Worm (Caenorhabditis elegans) whole organism, late embryonic: Measurements from ENCODE around the gene clec-186.
A peak's percentile ranks its signal among the peaks of the same experiment; 100 is the strongest.

Experiments used
- C38D4.7 ChIP-seq: fragments of 200-800 bp; sonication (Bioruptor generic); optimal IDR thresholded peaks from 2 replicates; lab custom pipeline; 2018; ENCODE audit warnings: mild to moderate bottlenecking, missing genetic modification characterization, moderate library complexity, missing compliant biosample characterization
- K09A11.1 ChIP-seq: sonication (generic microtip); optimal IDR thresholded peaks from 2 replicates; lab custom pipeline; 2017; ENCODE audit warnings: antibody characterized with exemption, mild to moderate bottlenecking, missing genetic modification characterization, missing compliant biosample characterization; ENCODE audit not compliant: insufficient read depth
- T23F11.4 ChIP-seq: fragments of 200-800 bp; sonication (Bioruptor generic); optimal IDR thresholded peaks from 2 replicates; lab custom pipeline; 2018; ENCODE audit warnings: mild to moderate bottlenecking, missing genetic modification characterization, missing compliant biosample characterization
- ahr-1 ChIP-seq: sonication (generic microtip); optimal IDR thresholded peaks from 2 replicates; lab custom pipeline; 2016; ENCODE audit warnings: missing genetic modification characterization, missing compliant biosample characterization
- ceh-14 ChIP-seq: sonication (generic microtip); optimal IDR thresholded peaks from 2 replicates; lab custom pipeline; 2016; ENCODE audit warnings: missing genotype, missing genetic modification characterization, missing compliant biosample characterization
- ceh-18 ChIP-seq: sonication (generic microtip); optimal IDR thresholded peaks from 2 replicates; lab custom pipeline; 2016; ENCODE audit warnings: missing genetic modification characterization, missing compliant biosample characterization
- ceh-30 ChIP-seq: fragments of 150-350 bp; optimal IDR thresholded peaks from 2 replicates; lab custom pipeline; 2014; ENCODE audit warnings: missing biosample characterization, missing genetic modification characterization
- ceh-31 ChIP-seq: sonication (generic microtip); optimal IDR thresholded peaks from 2 replicates; lab custom pipeline; 2016; ENCODE audit warnings: missing genetic modification characterization, missing compliant biosample characterization
- ceh-6 ChIP-seq: fragments of 200-800 bp; sonication (Bioruptor generic); optimal IDR thresholded peaks from 2 replicates; lab custom pipeline; 2018; ENCODE audit warnings: mild to moderate bottlenecking, missing genetic modification characterization, missing compliant biosample characterization
- ceh-9 ChIP-seq: sonication (generic microtip); optimal IDR thresholded peaks from 2 replicates; lab custom pipeline; 2016; ENCODE audit warnings: mild to moderate bottlenecking, missing genetic modification characterization, inconsistent platforms, missing compliant biosample characterization
- che-1 ChIP-seq: sonication (generic microtip); optimal IDR thresholded peaks from 2 replicates; lab custom pipeline; 2016; ENCODE audit warnings: mild to moderate bottlenecking, missing genetic modification characterization, missing compliant biosample characterization
- elt-2 ChIP-seq: sonication (generic microtip); optimal IDR thresholded peaks from 2 replicates; lab custom pipeline; 2016; ENCODE audit warnings: missing genetic modification reagents, missing genetic modification characterization, missing compliant biosample characterization
- elt-4 ChIP-seq: sonication (generic microtip); optimal IDR thresholded peaks from 2 replicates; lab custom pipeline; 2016; ENCODE audit warnings: missing genetic modification characterization, missing compliant biosample characterization
- eyg-1 ChIP-seq: sonication (generic microtip); optimal IDR thresholded peaks from 2 replicates; lab custom pipeline; 2016; ENCODE audit warnings: missing genotype, missing genetic modification characterization, missing compliant biosample characterization
- hlh-13 ChIP-seq: fragments of 200-800 bp; sonication (Bioruptor generic); optimal IDR thresholded peaks from 2 replicates; lab custom pipeline; 2018; ENCODE audit warnings: mild to moderate bottlenecking, missing genetic modification characterization, missing compliant biosample characterization
- hlh-15 ChIP-seq: sonication (generic microtip); optimal IDR thresholded peaks from 2 replicates; lab custom pipeline; 2016; ENCODE audit warnings: missing genetic modification characterization, missing compliant biosample characterization
- hlh-6 ChIP-seq: sonication (generic microtip); optimal IDR thresholded peaks from 2 replicates; lab custom pipeline; 2016; ENCODE audit warnings: missing genotype, missing genetic modification characterization, missing compliant biosample characterization
- lim-6 ChIP-seq: sonication (generic microtip); optimal IDR thresholded peaks from 2 replicates; lab custom pipeline; 2016; ENCODE audit warnings: missing genetic modification characterization, missing compliant biosample characterization
- lin-11 ChIP-seq: fragments of 200-800 bp; sonication (Bioruptor generic); optimal IDR thresholded peaks from 2 replicates; lab custom pipeline; 2018; ENCODE audit warnings: mild to moderate bottlenecking, missing genetic modification characterization, missing compliant biosample characterization
- madf-2 ChIP-seq: sonication (generic microtip); optimal IDR thresholded peaks from 2 replicates; lab custom pipeline; 2017; ENCODE audit warnings: missing genetic modification characterization, missing compliant biosample characterization
- mec-3 ChIP-seq: sonication (generic microtip); optimal IDR thresholded peaks from 2 replicates; lab custom pipeline; 2016; ENCODE audit warnings: borderline replicate concordance, missing genetic modification characterization, missing compliant biosample characterization
- nfya-1 ChIP-seq: sonication (generic microtip); optimal IDR thresholded peaks from 2 replicates; lab custom pipeline; 2017; ENCODE audit warnings: missing genetic modification characterization, mild to moderate bottlenecking, missing compliant biosample characterization, antibody characterized with exemption, moderate library complexity
- pag-3 ChIP-seq: sonication (generic microtip); optimal IDR thresholded peaks from 2 replicates; lab custom pipeline; 2016; ENCODE audit warnings: missing compliant biosample characterization, missing genetic modification characterization, borderline replicate concordance
- pqm-1 ChIP-seq: sonication (generic microtip); optimal IDR thresholded peaks from 2 replicates; lab custom pipeline; 2016; ENCODE audit warnings: missing genetic modification characterization, missing compliant biosample characterization
- rnt-1 ChIP-seq: sonication (generic microtip); optimal IDR thresholded peaks from 2 replicates; lab custom pipeline; 2016; ENCODE audit warnings: missing genetic modification characterization, missing compliant biosample characterization
- sdc-2 ChIP-seq: sonication (generic microtip); optimal IDR thresholded peaks from 2 replicates; lab custom pipeline; 2016; ENCODE audit warnings: missing genotype, missing genetic modification characterization, missing compliant biosample characterization
- sox-4 ChIP-seq: sonication (generic microtip); optimal IDR thresholded peaks from 2 replicates; lab custom pipeline; 2017; ENCODE audit warnings: mild to moderate bottlenecking, missing genetic modification characterization, inconsistent platforms, missing compliant biosample characterization
- tbx-2 ChIP-seq: sonication (generic microtip); optimal IDR thresholded peaks from 2 replicates; lab custom pipeline; 2016; ENCODE audit warnings: missing genetic modification characterization, missing compliant biosample characterization
- tbx-7 ChIP-seq: sonication (generic microtip); optimal IDR thresholded peaks from 2 replicates; lab custom pipeline; 2016; ENCODE audit warnings: missing genotype, missing genetic modification characterization, missing compliant biosample characterization
- ttx-3 ChIP-seq: sonication (generic microtip); optimal IDR thresholded peaks from 2 replicates; lab custom pipeline; 2016; ENCODE audit warnings: missing genetic modification reagents, missing genetic modification characterization, missing compliant biosample characterization
- unc-3 ChIP-seq, 2 experiments: fragments of 200-800 bp in 1 of 2; sonication (Bioruptor generic) in 1 of 2; sonication (generic microtip) in 1 of 2; conservative IDR thresholded peaks in 1 of 2; optimal IDR thresholded peaks in 1 of 2; 2 replicates each; pipeline versions ENCODE4 v1.3.6 to Lab custom; 2016 to 2022; ENCODE audit warnings: missing compliant biosample characterization in 2 of 2, missing genetic modification characterization in 2 of 2, missing genetic modification reagents in 1 of 2
- unc-42 ChIP-seq: sonication (generic microtip); optimal IDR thresholded peaks from 2 replicates; lab custom pipeline; 2016; ENCODE audit warnings: missing genotype, missing genetic modification characterization, missing compliant biosample characterization
- zip-5 ChIP-seq: sonication (generic microtip); optimal IDR thresholded peaks from 2 replicates; lab custom pipeline; 2016; ENCODE audit warnings: missing genetic modification characterization, missing compliant biosample characterization
- ztf-16 ChIP-seq: sonication (generic microtip); optimal IDR thresholded peaks from 2 replicates; lab custom pipeline; 2017; ENCODE audit warnings: missing genetic modification characterization, missing compliant biosample characterization

The clec-186 gene

DNA sequence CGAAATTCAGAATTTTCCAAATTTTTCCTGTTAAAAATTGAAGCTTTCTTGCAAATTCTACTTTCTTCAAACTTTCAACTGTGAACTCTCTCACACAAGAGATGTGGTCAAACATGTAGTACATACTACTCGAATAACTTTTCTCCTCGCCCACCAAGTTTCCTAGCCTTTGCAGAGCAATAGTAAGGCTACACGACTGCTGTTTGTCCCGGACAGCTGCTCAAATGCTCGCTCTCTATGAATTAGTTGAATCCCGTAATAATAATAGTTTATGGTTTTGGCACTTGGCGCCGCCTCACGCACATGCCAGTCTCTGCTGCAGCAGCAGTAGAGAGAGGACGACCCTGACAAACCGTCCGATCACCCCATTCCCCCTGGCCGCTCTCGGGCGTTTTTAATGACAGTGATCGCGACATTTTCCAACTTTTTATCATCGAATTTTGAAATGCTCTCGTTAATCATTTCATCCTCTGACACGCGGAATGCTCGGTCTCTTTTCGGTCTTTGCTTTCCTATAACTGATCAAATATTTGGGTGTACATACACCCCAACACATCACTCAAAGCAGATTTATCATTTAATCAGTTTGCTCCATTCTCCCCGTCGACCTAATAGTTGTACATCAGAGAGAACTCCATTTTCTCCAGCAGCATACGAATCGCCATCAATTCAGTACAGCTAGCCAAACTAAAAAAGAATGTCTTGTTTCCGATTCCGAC, 32.1 kb upstream of the clec-186 start:
- TF ChIP-seq che-1, result no peak
- peak; percentile 8 for TF ChIP-seq elt-2 (tag; lab: Kevin White, UChicago)

DNA sequence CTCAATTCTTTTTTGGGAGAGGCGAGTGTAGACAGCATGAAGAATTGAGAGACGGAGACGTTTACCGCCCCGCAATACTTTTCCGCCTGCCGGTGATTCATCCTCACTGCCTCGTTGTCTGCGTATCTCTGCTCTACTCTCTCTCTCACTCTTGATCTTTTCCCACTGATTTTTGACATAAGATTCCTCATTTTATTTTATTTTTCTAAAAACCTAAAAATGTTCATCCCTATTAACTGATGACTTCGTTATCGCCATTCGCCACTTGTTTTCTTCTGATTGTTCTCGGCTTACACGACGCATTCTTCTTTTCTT, 31.5 kb upstream of the clec-186 start:
- peak; percentile 22 for TF ChIP-seq nfya-1
- TF ChIP-seq ceh-18 (tag; lab: Kevin White, UChicago), result no peak

ce11 chrIV:12835363-12835762, 30.5 kb upstream of the clec-186 start:
- no peak for TF ChIP-seq pag-3
- TF ChIP-seq C38D4.7 (GFP tag; lab: Kevin White, UChicago), result no peak
- TF ChIP-seq hlh-15 (tag; lab: Kevin White, UChicago), result no peak
- no peak for TF ChIP-seq ahr-1
- no peak for TF ChIP-seq hlh-6 (tag; lab: Kevin White, UChicago)
- TF ChIP-seq elt-4 (tag; lab: Kevin White, UChicago), result no peak
- TF ChIP-seq unc-42, result no peak
- no peak for TF ChIP-seq K09A11.1 (tag; lab: Kevin White, UChicago)
- TF ChIP-seq mec-3 (tag; lab: Kevin White, UChicago), result no peak
- TF ChIP-seq lim-6 (tag; lab: Kevin White, UChicago), result no peak
- TF ChIP-seq unc-3 (GFP tag; conservative IDR thresholded peaks at IDR 0.05; lab: Robert Waterston, UW), result no peak
- TF ChIP-seq unc-3 (tag; optimal IDR thresholded peaks at IDR 0.05; lab: Kevin White, UChicago), result no peak
- no peak for TF ChIP-seq zip-5
- TF ChIP-seq che-1, result no peak
- no peak for TF ChIP-seq lin-11 (tag; lab: Kevin White, UChicago)

DNA sequence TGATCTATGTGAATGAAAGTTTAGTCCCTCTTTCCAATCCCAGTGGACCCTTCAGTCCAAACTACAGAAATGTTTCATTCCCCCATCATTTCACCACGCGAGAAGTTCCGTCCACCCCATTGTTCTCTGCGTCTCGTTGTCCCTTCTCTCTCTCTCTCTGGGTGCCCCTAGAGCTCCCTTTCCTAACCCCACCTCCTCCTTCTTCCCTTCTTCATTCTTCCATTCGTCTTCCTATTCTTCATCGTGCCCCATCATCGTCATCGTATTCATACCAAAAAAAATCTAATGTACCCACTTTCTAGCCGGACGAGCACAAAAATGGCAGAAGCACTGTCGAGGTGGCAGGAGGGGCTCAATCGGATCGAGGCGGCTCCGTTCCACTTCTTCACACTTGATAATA, 29.7 kb upstream of the clec-186 start, which contains the start of gene M02B1.3:
Gene M02B1.3, plus strand, starts transcription at position 301 of the 400 bp plus-strand sequence.
- TF ChIP-seq rnt-1 (tag; lab: Kevin White, UChicago) (no peak), ceh-31 (tag; lab: Kevin White, UChicago) (peak; percentile 9), tbx-7 (no peak), hlh-6 (tag; lab: Kevin White, UChicago) (peak; percentile 11)
- TF ChIP-seq, all 69 proteins: peak for 2

DNA sequence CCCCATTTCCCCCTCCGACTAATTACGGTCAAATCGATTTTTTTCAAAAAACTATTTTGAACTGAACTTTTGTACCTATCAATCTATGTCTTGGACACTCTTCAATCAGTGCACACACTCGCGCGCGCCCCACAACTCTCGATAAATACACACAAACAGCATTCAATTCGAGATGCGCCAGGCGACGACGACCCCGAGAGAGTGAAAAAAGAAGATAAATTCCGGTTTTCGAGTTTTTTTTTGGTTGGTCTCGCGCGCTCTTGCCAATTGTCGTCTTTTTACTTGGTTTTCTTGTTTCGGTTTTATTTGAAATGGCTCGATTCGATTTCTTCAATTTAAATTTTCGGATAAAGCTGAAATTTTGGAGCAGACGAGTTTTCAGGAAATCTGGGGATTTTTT, 25.6 kb upstream of the clec-186 start:
- TF ChIP-seq ceh-6 (no peak), pqm-1 (tag; lab: Kevin White, UChicago) (no peak), eyg-1 (tag; lab: Kevin White, UChicago) (no peak), sox-4 (tag; lab: Kevin White, UChicago) (no peak), lim-6 (tag; lab: Kevin White, UChicago) (no peak), madf-2 (tag; lab: Kevin White, UChicago) (no peak)

ce11 chrIV:12840873-12841272, 25.0 kb upstream of the clec-186 start:
- no peak for TF ChIP-seq ttx-3 (tag; lab: Kevin White, UChicago)
- no peak for TF ChIP-seq ceh-14 (tag; lab: Kevin White, UChicago)
- no peak for TF ChIP-seq hlh-13 (GFP tag; lab: Kevin White, UChicago)
- no peak for TF ChIP-seq ceh-30 (tag; lab: Kevin White, UChicago)
- TF ChIP-seq ceh-9, result no peak
- TF ChIP-seq rnt-1 (tag; lab: Kevin White, UChicago), result no peak
- no peak for TF ChIP-seq tbx-2 (tag; lab: Kevin White, UChicago)
- TF ChIP-seq T23F11.4 (GFP tag; lab: Kevin White, UChicago), result no peak
- TF ChIP-seq sdc-2, result no peak
- TF ChIP-seq ztf-16 (tag; lab: Kevin White, UChicago), result no peak
- TF ChIP-seq ahr-1, result no peak
